Fruit fly (Drosophila melanogaster): ENCODE data around the gene Tsp39D.

Tsp39D gene

DNA sequence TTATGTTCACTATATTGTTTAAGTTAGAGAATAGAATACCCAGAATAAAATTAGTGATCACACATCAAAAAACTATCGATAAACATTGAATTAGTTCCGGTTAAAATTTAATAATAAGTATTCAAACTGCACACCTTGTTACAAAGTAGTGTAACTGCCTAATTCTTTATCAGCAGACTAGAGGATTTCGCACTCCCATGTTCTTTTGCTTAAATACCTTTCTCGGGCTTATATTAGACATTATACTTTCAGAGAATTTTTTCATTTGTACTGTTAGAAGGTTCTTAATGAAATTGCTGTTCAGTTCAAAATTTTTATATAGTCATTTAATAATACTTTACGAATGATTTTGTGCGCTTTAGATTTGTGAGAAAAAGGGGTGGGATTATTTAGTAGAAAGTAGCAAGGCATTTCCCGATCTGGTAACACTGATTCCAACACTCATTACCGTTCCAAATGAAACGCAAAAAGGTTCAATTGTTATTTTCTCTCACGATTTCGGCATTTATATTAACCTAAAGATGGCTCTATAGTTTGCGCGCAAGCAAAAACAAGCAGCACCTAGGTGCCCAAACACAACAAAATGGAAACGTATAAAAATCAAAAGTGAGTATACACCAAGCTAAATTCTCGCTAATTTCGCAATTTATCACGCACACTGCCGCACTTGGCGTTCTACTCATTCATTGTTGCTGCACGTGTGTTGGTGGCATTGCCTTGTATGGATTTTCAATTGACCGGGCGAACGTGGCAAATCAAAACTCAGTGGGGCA lies 33.8 kb upstream of the Tsp39D start, which contains the start of gene crc (continued):
- TF ChIP-seq ewg (GFP tag; optimal IDR thresholded peaks at IDR 0.05) (no peak), Hsf (GFP tag; optimal IDR thresholded peaks at IDR 0.05) (peak; percentile 39), Myb (GFP tag; optimal IDR thresholded peaks at IDR 0.05) (peak; percentile 13), ap (GFP tag; IDR thresholded peaks at IDR 0.05) (no peak), dm (GFP tag; optimal IDR thresholded peaks at IDR 0.05) (peak; percentile 47), CG7745 (tag; optimal IDR thresholded peaks at IDR 0.05) (no peak), TFAM (GFP tag; optimal IDR thresholded peaks at IDR 0.05) (no peak), Gug (GFP tag; IDR thresholded peaks at IDR 0.05) (no peak), pros (GFP tag; optimal IDR thresholded peaks at IDR 0.05) (peak; percentile 21), CG9797 (GFP tag; optimal IDR thresholded peaks at IDR 0.05) (peak; percentile 30), esg (GFP tag; conservative IDR thresholded peaks at IDR 0.05) (0 out of 2 replicates have a peak, but pooled peaks have one; percentile 5), MTF-1 (GFP tag; optimal IDR thresholded peaks at IDR 0.05; ENCODE audit: borderline replicate concordance) (no peak), CG32772 (GFP tag; IDR thresholded peaks at IDR 0.05) (no peak), cg (GFP tag; optimal IDR thresholded peaks at IDR 0.05) (peak; percentile 92), lilli (GFP tag; optimal IDR thresholded peaks at IDR 0.05) (peak; percentile 29), crc (GFP tag; optimal IDR thresholded peaks at IDR 0.05) (no peak), ab (GFP tag; optimal IDR thresholded peaks at IDR 0.05) (no peak), Rx (GFP tag; IDR thresholded peaks at IDR 0.05) (no peak), CG42726 (GFP tag; IDR thresholded peaks at IDR 0.05; ENCODE audit: partially characterized antibody) (peak; percentile 19; the same call in 1 of the 2 replicates), zen (tag; optimal IDR thresholded peaks at IDR 0.05) (peak; percentile 1), chif (GFP tag; optimal IDR thresholded peaks at IDR 0.05) (no peak), CG10654 (GFP tag; optimal IDR thresholded peaks at IDR 0.05) (peak; percentile 11), HmgZ (tag; optimal IDR thresholded peaks at IDR 0.05) (peak; percentile 18), hbn (GFP tag; IDR thresholded peaks at IDR 0.05; ENCODE audit: partially characterized antibody) (peak; percentile 39; the same call in 1 of the 2 replicates), Doc3 (GFP tag; IDR thresholded peaks at IDR 0.05; ENCODE audit: partially characterized antibody) (peak; percentile 38; the same call in 2 of the 3 replicates), kah (GFP tag; optimal IDR thresholded peaks at IDR 0.05) (no peak), CG9727 (GFP tag; optimal IDR thresholded peaks at IDR 0.05) (peak; percentile 52), dmrt11E (tag; optimal IDR thresholded peaks at IDR 0.05) (peak; percentile 12), klu (GFP tag; IDR thresholded peaks at IDR 0.05) (no peak), CG14441 (GFP tag; IDR thresholded peaks at IDR 0.05) (no peak), CG17568 (GFP tag; optimal IDR thresholded peaks at IDR 0.05) (peak; percentile 44), salm (tag; optimal IDR thresholded peaks at IDR 0.05) (no peak), CG2116 (GFP tag; optimal IDR thresholded peaks at IDR 0.05) (peak; percentile 60), ssp (GFP tag; IDR thresholded peaks at IDR 0.05) (no peak), Eip74EF (GFP tag; optimal IDR thresholded peaks at IDR 0.05) (no peak), CG18599 (GFP tag; optimal IDR thresholded peaks at IDR 0.05) (peak; percentile 27), CG15514 (GFP tag; optimal IDR thresholded peaks at IDR 0.05) (peak; percentile 59), nerfin-2 (GFP tag; IDR thresholded peaks at IDR 0.05; ENCODE audit: partially characterized antibody) (0 out of 2 replicates have a peak, but pooled peaks have one; percentile 17), CG15269 (tag; optimal IDR thresholded peaks at IDR 0.05) (peak; percentile 11), Poxn (GFP tag; IDR thresholded peaks at IDR 0.05) (no peak), CG15479 (GFP tag; optimal IDR thresholded peaks at IDR 0.05) (peak; percentile 83), CG13775 (GFP tag; optimal IDR thresholded peaks at IDR 0.05) (peak; percentile 45), CG11696 (GFP tag; IDR thresholded peaks at IDR 0.05) (no peak), CG17186 (GFP tag; optimal IDR thresholded peaks at IDR 0.05) (peak; percentile 29), ATbp (GFP tag; optimal IDR thresholded peaks at IDR 0.05) (no peak), BtbVII (GFP tag; optimal IDR thresholded peaks at IDR 0.05) (no peak), CG7372 (GFP tag; IDR thresholded peaks at IDR 0.05) (no peak; the same call in 1 of the 2 replicates), CG8924 (tag; optimal IDR thresholded peaks at IDR 0.05) (peak; percentile 22)

All from whole organism, embryonic.